Worm (Caenorhabditis elegans) whole organism, L2 larva: ENCODE data around the gene osm-11.

Experiments
- F13H6.1 ChIP-seq: sonication (generic microtip); optimal IDR thresholded peaks from 2 replicates; lab custom pipeline; 2016; ENCODE audit warnings: missing genetic modification characterization, missing compliant biosample characterization
- R02D3.7 ChIP-seq: fragments of 150-350 bp; optimal IDR thresholded peaks from 2 replicates; lab custom pipeline; 2014; ENCODE audit warnings: missing biosample characterization, missing genetic modification characterization
- Y55F3AM.14 ChIP-seq: fragments of 200-800 bp; sonication (Bioruptor generic); optimal IDR thresholded peaks from 2 replicates; lab custom pipeline; 2018; ENCODE audit warnings: mild to moderate bottlenecking, missing genetic modification characterization, missing compliant biosample characterization
- ZK546.5 ChIP-seq: sonication (generic microtip); optimal IDR thresholded peaks from 2 replicates; lab custom pipeline; 2017; ENCODE audit warnings: missing biosample characterization, missing genetic modification characterization
- alr-1 ChIP-seq: fragments of 150-350 bp; optimal IDR thresholded peaks from 2 replicates; lab custom pipeline; 2014; ENCODE audit warnings: missing biosample characterization, missing genetic modification characterization
- ama-1 ChIP-seq: fragments of 150-350 bp; optimal IDR thresholded peaks from 2 replicates; lab custom pipeline; 2018; ENCODE audit warnings: inconsistent platforms
- blmp-1 ChIP-seq: sonication (generic microtip); optimal IDR thresholded peaks from 2 replicates; lab custom pipeline; 2017; ENCODE audit warnings: missing genetic modification characterization, mild to moderate bottlenecking, missing compliant biosample characterization, antibody characterized with exemption, moderate library complexity; ENCODE audit not compliant: insufficient read depth
- ceh-16 ChIP-seq: fragments of 150-350 bp; optimal IDR thresholded peaks from 2 replicates; lab custom pipeline; 2014; ENCODE audit warnings: missing biosample characterization, missing genetic modification characterization
- crh-2 ChIP-seq: sonication (generic microtip); optimal IDR thresholded peaks from 2 replicates; lab custom pipeline; 2017; ENCODE audit warnings: missing biosample characterization, missing genetic modification characterization
- egl-27 ChIP-seq: sonication (generic microtip); optimal IDR thresholded peaks from 3 replicates; lab custom pipeline; 2017; ENCODE audit warnings: missing biosample characterization, missing genetic modification reagents, missing genetic modification characterization
- elt-1 ChIP-seq: fragments of 150-350 bp; optimal IDR thresholded peaks from 2 replicates; lab custom pipeline; 2014; ENCODE audit warnings: missing biosample characterization, missing genetic modification characterization
- elt-3 ChIP-seq: sonication (generic microtip); optimal IDR thresholded peaks from 2 replicates; lab custom pipeline; 2017; ENCODE audit warnings: missing biosample characterization, missing genetic modification characterization
- fos-1 ChIP-seq: fragments of 150-350 bp; optimal IDR thresholded peaks from 2 replicates; lab custom pipeline; 2014; ENCODE audit warnings: missing biosample characterization, missing genetic modification characterization
- gmeb-1 ChIP-seq: fragments of 150-350 bp; optimal IDR thresholded peaks from 2 replicates; lab custom pipeline; 2014; ENCODE audit warnings: missing biosample characterization, missing genetic modification characterization
- lin-11 ChIP-seq: fragments of 150-350 bp; sonication (generic microtip); optimal IDR thresholded peaks from 2 replicates; lab custom pipeline; 2014; ENCODE audit warnings: missing biosample characterization, missing genetic modification characterization, inconsistent platforms, mixed read lengths
- lin-13 ChIP-seq: fragments of 150-350 bp; optimal IDR thresholded peaks from 2 replicates; lab custom pipeline; 2014; ENCODE audit warnings: missing biosample characterization, missing genetic modification reagents, missing genetic modification characterization
- lsy-2 ChIP-seq, 2 experiments: fragments of 150-350 bp in 1 of 2; sonication (generic microtip) in 1 of 2; optimal IDR thresholded peaks; 2 replicates each; lab custom pipeline; 2014 to 2017; ENCODE audit warnings: missing biosample characterization in 2 of 2, missing genetic modification characterization in 2 of 2
- mab-5 ChIP-seq: fragments of 150-350 bp; optimal IDR thresholded peaks from 2 replicates; lab custom pipeline; 2014; ENCODE audit warnings: missing biosample characterization, missing genetic modification characterization
- mbf-1 ChIP-seq: sonication (generic microtip); optimal IDR thresholded peaks from 2 replicates; lab custom pipeline; 2017; ENCODE audit warnings: missing biosample characterization, missing genetic modification characterization
- nhr-10 ChIP-seq: sonication (generic microtip); optimal IDR thresholded peaks from 2 replicates; lab custom pipeline; 2017; ENCODE audit warnings: missing biosample characterization, missing genetic modification characterization
- nhr-129 ChIP-seq: fragments of 150-350 bp; optimal IDR thresholded peaks from 2 replicates; lab custom pipeline; 2014; ENCODE audit warnings: missing biosample characterization, missing genetic modification characterization
- nhr-21 ChIP-seq: fragments of 150-350 bp; optimal IDR thresholded peaks from 2 replicates; lab custom pipeline; 2014; ENCODE audit warnings: missing biosample characterization, missing genetic modification characterization
- nhr-23 ChIP-seq: fragments of 150-350 bp; optimal IDR thresholded peaks from 2 replicates; lab custom pipeline; 2014; ENCODE audit warnings: missing biosample characterization, missing genetic modification reagents, missing genetic modification characterization
- nhr-237 ChIP-seq: fragments of 150-350 bp; optimal IDR thresholded peaks from 2 replicates; lab custom pipeline; 2014; ENCODE audit warnings: missing biosample characterization, missing genetic modification characterization
- nhr-25 ChIP-seq: fragments of 150-350 bp; sonication (generic microtip); optimal IDR thresholded peaks from 3 replicates; lab custom pipeline; 2014; ENCODE audit warnings: missing biosample characterization, missing genetic modification characterization
- nhr-6 ChIP-seq: fragments of 150-350 bp; optimal IDR thresholded peaks from 2 replicates; lab custom pipeline; 2014; ENCODE audit warnings: missing biosample characterization, missing genetic modification characterization
- nhr-77 ChIP-seq: fragments of 150-350 bp; optimal IDR thresholded peaks from 2 replicates; lab custom pipeline; 2014; ENCODE audit warnings: missing biosample characterization, missing genetic modification characterization
- sem-4 ChIP-seq: fragments of 150-350 bp; optimal IDR thresholded peaks from 2 replicates; lab custom pipeline; 2014; ENCODE audit warnings: missing biosample characterization, missing genetic modification reagents, missing genetic modification characterization
- sma-3 ChIP-seq: sonication (generic microtip); optimal IDR thresholded peaks from 2 replicates; lab custom pipeline; 2016; ENCODE audit warnings: missing genetic modification reagents, missing genetic modification characterization, missing compliant biosample characterization
- sma-9 ChIP-seq, 2 experiments: fragments of 150-350 bp in 1 of 2; sonication (generic microtip) in 1 of 2; optimal IDR thresholded peaks; 2 replicates each; lab custom pipeline; 2014 to 2016; ENCODE audit warnings: missing genetic modification characterization in 2 of 2, mild to moderate bottlenecking in 1 of 2, missing biosample characterization in 1 of 2, missing compliant biosample characterization in 1 of 2, missing genetic modification reagents in 1 of 2, moderate library complexity in 1 of 2
- snpc-4 ChIP-seq: fragments of 150-350 bp; optimal IDR thresholded peaks from 2 replicates; lab custom pipeline; 2014; ENCODE audit warnings: missing biosample characterization, missing genetic modification characterization
- unc-39 ChIP-seq: fragments of 150-350 bp; optimal IDR thresholded peaks from 2 replicates; lab custom pipeline; 2014; ENCODE audit warnings: missing biosample characterization, missing genetic modification characterization
- zag-1 ChIP-seq: fragments of 150-350 bp; optimal IDR thresholded peaks from 2 replicates; lab custom pipeline; 2014; ENCODE audit warnings: missing biosample characterization, missing genetic modification characterization

The osm-11 gene

DNA sequence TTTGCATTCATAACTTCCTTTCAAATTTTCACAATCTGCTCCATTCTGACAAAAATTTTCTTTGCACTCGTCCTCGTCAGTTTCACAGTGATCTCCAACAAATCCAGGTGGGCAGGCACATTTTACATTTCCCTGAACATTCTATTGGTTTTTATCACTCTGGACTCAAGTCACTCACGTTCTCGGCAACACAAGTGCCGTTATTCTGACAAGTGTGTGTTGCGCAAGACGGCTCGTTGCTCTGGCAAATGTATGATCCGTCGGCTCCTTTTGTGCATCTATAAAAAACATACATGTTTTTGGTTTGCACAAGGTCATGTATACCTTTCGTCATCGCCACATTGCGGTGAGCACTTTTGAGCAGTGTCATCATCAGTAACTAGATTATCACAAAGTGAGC is 8.7 kb downstream of the osm-11 start:
- TF ChIP-seq egl-27 (no peak), fos-1 (tag; lab: Kevin White, UChicago) (no peak), nhr-77 (tag; lab: Kevin White, UChicago) (no peak), mab-5 (tag; lab: Kevin White, UChicago) (no peak), lin-11 (no peak), mbf-1 (tag; lab: Kevin White, UChicago) (no peak), ZK546.5 (tag; lab: Kevin White, UChicago) (no peak), lsy-2 (tag; optimal IDR thresholded peaks at IDR 0.05; lab: Kevin White, UChicago) (no peak), blmp-1 (tag; lab: Kevin White, UChicago) (no peak), nhr-21 (tag; lab: Kevin White, UChicago) (no peak), ceh-16 (no peak), lin-13 (GFP tag; lab: Kevin White, UChicago) (no peak), elt-3 (no peak), zag-1 (no peak), crh-2 (tag; lab: Kevin White, UChicago) (no peak), alr-1 (tag; lab: Kevin White, UChicago) (no peak)

DNA sequence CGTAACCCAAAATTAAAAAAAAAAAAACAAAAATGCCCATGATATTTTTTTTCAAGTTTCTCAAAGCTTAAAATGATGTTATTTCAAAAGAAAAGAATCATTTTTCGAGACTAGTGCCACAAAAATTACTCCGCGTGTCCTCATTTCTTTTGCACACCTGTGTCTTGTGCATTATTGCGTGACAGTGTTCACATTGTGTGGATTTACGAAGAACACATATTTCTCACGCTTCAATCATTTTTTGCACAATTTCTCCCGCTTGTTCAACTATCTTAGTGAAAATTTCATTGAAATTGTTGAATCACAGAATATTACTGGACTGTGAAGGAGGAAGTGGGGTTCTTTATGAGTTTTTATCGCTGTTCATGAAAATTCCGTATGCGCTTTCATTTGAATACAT is 12.5 kb downstream of the osm-11 start:
- TF ChIP-seq snpc-4 (tag; lab: Kevin White, UChicago) (no peak), lsy-2 (tag; optimal IDR thresholded peaks at IDR 0.05; lab: Kevin White, UChicago) (no peak), fos-1 (tag; lab: Kevin White, UChicago) (no peak), nhr-21 (tag; lab: Kevin White, UChicago) (no peak), R02D3.7 (tag; lab: Kevin White, UChicago) (peak; percentile 63)

DNA sequence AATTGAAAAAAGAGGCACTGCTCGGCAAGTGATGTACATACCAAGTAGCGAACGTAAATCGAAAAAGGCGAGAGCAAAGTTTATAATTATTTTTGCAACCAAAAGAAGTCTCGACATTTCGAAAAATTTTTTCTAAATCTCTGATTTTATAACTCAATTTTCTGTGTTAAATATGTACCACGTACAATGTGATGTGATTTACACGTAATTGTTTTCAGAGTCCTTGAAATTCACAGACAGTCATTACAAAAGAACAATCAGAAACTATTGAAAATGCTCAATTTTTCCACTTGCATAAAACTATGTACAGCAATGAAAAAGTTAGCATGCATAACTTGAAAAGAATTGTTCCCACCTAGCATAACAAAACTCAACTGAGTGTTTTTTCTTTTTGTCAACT is 18.3 kb downstream of the osm-11 start:
- TF ChIP-seq unc-39 (tag; lab: Kevin White, UChicago), result no peak
- no peak for TF ChIP-seq sem-4 (tag; lab: Kevin White, UChicago)
- TF ChIP-seq ceh-16, result no peak
- TF ChIP-seq nhr-10 (tag; lab: Kevin White, UChicago), result no peak
- no peak for TF ChIP-seq Y55F3AM.14 (GFP tag; lab: Kevin White, UChicago)
- no peak for TF ChIP-seq elt-1 (tag; lab: Kevin White, UChicago)
- no peak for TF ChIP-seq nhr-21 (tag; lab: Kevin White, UChicago)
- TF ChIP-seq, all 48 proteins: peak for 0

DNA sequence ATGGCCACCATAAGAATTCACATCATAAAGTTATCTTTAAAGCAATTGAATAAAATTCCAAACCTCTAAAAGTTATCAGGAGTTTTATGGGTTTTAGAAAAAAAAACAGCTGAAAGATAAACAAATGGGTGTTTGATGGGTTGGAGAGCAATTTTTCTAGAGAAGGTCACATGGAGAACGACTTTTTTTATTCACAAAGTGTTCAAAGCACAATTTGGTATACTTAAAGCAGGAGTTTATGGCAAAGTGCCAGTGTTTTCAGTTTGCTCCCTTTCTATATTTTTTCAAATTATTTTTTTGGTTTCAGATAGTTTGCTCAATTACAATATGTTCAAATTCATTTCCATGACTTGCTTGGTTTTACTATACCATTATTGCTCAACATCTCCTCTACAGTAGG is 20.1 kb downstream of the osm-11 start, which contains the start of gene F11C7.6:
Gene F11C7.6 (plus strand): TSS at position 301 of the 400 bp plus-strand sequence.
- TF ChIP-seq R02D3.7 (tag; lab: Kevin White, UChicago) (no peak), sma-9 (GFP tag; optimal IDR thresholded peaks at IDR 0.05; lab: Kevin White, UChicago) (no peak), sma-9 (tag; optimal IDR thresholded peaks at IDR 0.05; lab: Kevin White, UChicago) (no peak), sma-3 (GFP tag; lab: Kevin White, UChicago) (no peak), unc-39 (tag; lab: Kevin White, UChicago) (no peak), fos-1 (tag; lab: Kevin White, UChicago) (no peak), lin-11 (no peak), F13H6.1 (tag; lab: Kevin White, UChicago) (no peak), ceh-16 (no peak), nhr-237 (no peak), nhr-21 (tag; lab: Kevin White, UChicago) (no peak), nhr-23 (tag; lab: Kevin White, UChicago) (no peak), nhr-129 (tag; lab: Kevin White, UChicago) (no peak), nhr-77 (tag; lab: Kevin White, UChicago) (no peak), snpc-4 (tag; lab: Kevin White, UChicago) (no peak)
- TF ChIP-seq, all 48 proteins: peak for 0

DNA sequence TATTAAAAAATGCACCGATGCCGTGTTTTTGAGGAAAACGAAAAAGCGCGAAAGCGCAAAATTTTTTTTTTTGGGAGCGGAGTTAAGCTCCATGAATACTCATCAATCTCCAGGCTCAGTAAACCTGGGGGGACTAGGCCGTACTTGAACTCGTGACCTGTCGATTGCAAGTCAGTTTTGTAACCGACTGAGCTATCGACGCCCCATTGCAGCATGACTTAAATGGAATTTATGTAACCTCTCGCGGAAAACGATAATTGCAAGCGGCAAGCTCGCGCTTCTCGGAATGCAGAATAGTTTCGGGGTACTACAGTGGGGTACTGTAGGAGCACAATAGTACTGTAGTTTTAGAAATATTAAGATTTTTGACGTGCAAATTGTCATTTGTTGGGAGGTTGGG is 21.0 kb downstream of the osm-11 start:
- TF ChIP-seq Y55F3AM.14 (GFP tag; lab: Kevin White, UChicago), result no peak
- TF ChIP-seq crh-2 (tag; lab: Kevin White, UChicago), result no peak
- no peak for TF ChIP-seq ama-1 (lab: Kevin White, UChicago)
- TF ChIP-seq F13H6.1 (tag; lab: Kevin White, UChicago), result no peak
- no peak for TF ChIP-seq gmeb-1
- no peak for TF ChIP-seq sem-4 (tag; lab: Kevin White, UChicago)
- TF ChIP-seq alr-1 (tag; lab: Kevin White, UChicago), result no peak
- no peak for TF ChIP-seq elt-1 (tag; lab: Kevin White, UChicago)
- no peak for TF ChIP-seq lin-11
- TF ChIP-seq fos-1 (tag; lab: Kevin White, UChicago), result no peak
- TF ChIP-seq nhr-25 (tag; lab: Kevin White, UChicago), result no peak
- TF ChIP-seq nhr-10 (tag; lab: Kevin White, UChicago), result no peak
- TF ChIP-seq ceh-16, result no peak
- TF ChIP-seq egl-27, result no peak
- TF ChIP-seq nhr-6, result no peak
